Worm (Caenorhabditis elegans) whole organism, early embryonic: ENCODE results near the gene K08D8.6.

Source experiments
- B0310.2 ChIP-seq: sonication (generic microtip); optimal IDR thresholded peaks from 2 replicates; lab custom pipeline; 2016; ENCODE audit warnings: mild to moderate bottlenecking, missing genetic modification characterization, missing compliant biosample characterization
- F13C5.2 ChIP-seq: sonication (generic microtip); optimal IDR thresholded peaks from 2 replicates; lab custom pipeline; 2017; ENCODE audit warnings: mild to moderate bottlenecking, missing genetic modification characterization, inconsistent platforms, missing compliant biosample characterization
- aly-1 ChIP-seq: sonication (generic microtip); optimal IDR thresholded peaks from 2 replicates; lab custom pipeline; 2016; ENCODE audit warnings: missing genetic modification characterization, missing compliant biosample characterization
- ama-1 ChIP-seq: fragments of 150-350 bp; optimal IDR thresholded peaks from 2 replicates; lab custom pipeline; 2014
- ets-7 ChIP-seq: sonication (generic microtip); optimal IDR thresholded peaks from 2 replicates; lab custom pipeline; 2016; ENCODE audit warnings: missing genotype, missing genetic modification characterization, missing compliant biosample characterization
- flt-1 ChIP-seq: fragments of 200-800 bp; sonication (Bioruptor generic); IDR thresholded peaks from 2 replicates; pipeline ENCODE4 v1.3.6; 2022; ENCODE audit warnings: missing genetic modification characterization, missing compliant biosample characterization
- hmbx-1 ChIP-seq: sonication (generic microtip); optimal IDR thresholded peaks from 2 replicates; lab custom pipeline; 2016; ENCODE audit warnings: mild to moderate bottlenecking, missing genetic modification characterization, missing compliant biosample characterization
- hmg-4 ChIP-seq: fragments of 200-800 bp; sonication (Bioruptor generic); optimal IDR thresholded peaks from 2 replicates; lab custom pipeline; 2018; ENCODE audit warnings: mild to moderate bottlenecking, missing genetic modification characterization, missing compliant biosample characterization
- hnd-1 ChIP-seq: sonication (generic microtip); optimal IDR thresholded peaks from 2 replicates; lab custom pipeline; 2016; ENCODE audit warnings: missing genetic modification characterization, missing compliant biosample characterization
- pes-1 ChIP-seq: fragments of 200-800 bp; sonication (Bioruptor generic); IDR thresholded peaks from 2 replicates; pipeline ENCODE4 v1.3.6; 2022; ENCODE audit warnings: missing genetic modification reagents, missing genetic modification characterization, missing compliant biosample characterization
- tbx-37 ChIP-seq: fragments of 200-800 bp; sonication (Bioruptor generic); conservative IDR thresholded peaks from 2 replicates; pipeline ENCODE4 v1.3.6; 2022; ENCODE audit warnings: missing genetic modification reagents, missing genetic modification characterization, missing compliant biosample characterization
- tra-4 ChIP-seq: sonication (generic microtip); optimal IDR thresholded peaks from 2 replicates; lab custom pipeline; 2017; ENCODE audit warnings: missing genetic modification characterization, missing compliant biosample characterization

ce11 chrIV:12926639-12927038 is 36.3 kb upstream of the K08D8.6 start, which contains the start of gene srlf-5:
- TF ChIP-seq hnd-1 (tag; lab: Kevin White, UChicago) (no peak), B0310.2 (tag; lab: Kevin White, UChicago) (no peak), ama-1 (no peak), F13C5.2 (tag; lab: Kevin White, UChicago) (no peak), aly-1 (tag; lab: Kevin White, UChicago) (no peak), pes-1 (no peak), tra-4 (tag; lab: Kevin White, UChicago) (no peak), ets-7 (tag; lab: Kevin White, UChicago) (no peak), hmbx-1 (tag; lab: Kevin White, UChicago) (no peak), tbx-37 (GFP tag; lab: Robert Waterston, UW) (no peak), hmg-4 (GFP tag; lab: Kevin White, UChicago) (no peak), flt-1 (no peak)
